Fruit fly (Drosophila melanogaster) whole organism, pupa: ENCODE data around the gene ClC-c.
A peak's percentile ranks its signal among the peaks of the same experiment; 100 is the strongest.

Source experiments
- CG10348 ChIP-seq: fragments of 200-800 bp; sonication (Bioruptor generic); IDR thresholded peaks from 2 replicates; pipeline ENCODE4 v1.3.6; 2022; ENCODE audit warnings: missing biosample characterization, missing genetic modification characterization
- CG12605 ChIP-seq: fragments of 200-800 bp; sonication (Bioruptor generic); IDR thresholded peaks from 2 replicates; pipeline ENCODE4 v1.3.6; 2022; ENCODE audit warnings: missing biosample characterization, missing genetic modification characterization
- CG13204 ChIP-seq: fragments of 200-800 bp; sonication (Bioruptor generic); optimal IDR thresholded peaks from 2 replicates; lab custom pipeline; 2018; ENCODE audit warnings: missing biosample characterization, mild to moderate bottlenecking, missing genetic modification characterization, moderate library complexity
- CG14655 ChIP-seq: fragments of 200-800 bp; sonication (Bioruptor generic); optimal IDR thresholded peaks from 3 replicates; lab custom pipeline; 2017; ENCODE audit warnings: mild to moderate bottlenecking, missing biosample characterization, missing genetic modification reagents, missing genetic modification characterization
- CG15710 ChIP-seq: fragments of 200-800 bp; sonication (Bioruptor generic); optimal IDR thresholded peaks from 2 replicates; lab custom pipeline; 2018; ENCODE audit warnings: missing biosample characterization, mild to moderate bottlenecking, missing genetic modification characterization, moderate library complexity
- CG17806 ChIP-seq: fragments of 200-800 bp; sonication (Bioruptor generic); optimal IDR thresholded peaks from 2 replicates; lab custom pipeline; 2018; ENCODE audit warnings: missing biosample characterization, mild to moderate bottlenecking, missing genetic modification characterization, moderate library complexity
- CG32121 ChIP-seq: fragments of 200-800 bp; sonication (Bioruptor generic); IDR thresholded peaks from 2 replicates; pipeline ENCODE4 v1.3.6; 2022; ENCODE audit warnings: missing biosample characterization, missing genetic modification characterization
- CG34367 ChIP-seq: fragments of 200-800 bp; sonication (Bioruptor generic); optimal IDR thresholded peaks from 2 replicates; lab custom pipeline; 2018; ENCODE audit warnings: missing biosample characterization, mild to moderate bottlenecking, missing genetic modification characterization
- CG4496 ChIP-seq: fragments of 200-800 bp; sonication (Bioruptor generic); IDR thresholded peaks from 3 replicates; pipeline ENCODE4 v1.3.6; 2022; ENCODE audit warnings: missing biosample characterization, missing genetic modification characterization
- CG8159 ChIP-seq: fragments of 200-800 bp; sonication (Bioruptor generic); optimal IDR thresholded peaks from 3 replicates; lab custom pipeline; 2018; ENCODE audit warnings: missing biosample characterization, mild to moderate bottlenecking, missing genetic modification characterization, moderate library complexity
- CG8301 ChIP-seq: fragments of 200-800 bp; sonication (Bioruptor generic); optimal IDR thresholded peaks from 2 replicates; lab custom pipeline; 2018; ENCODE audit warnings: missing biosample characterization, mild to moderate bottlenecking, missing genetic modification characterization
- CG9948 ChIP-seq: fragments of 200-800 bp; sonication (Bioruptor generic); optimal IDR thresholded peaks from 2 replicates; lab custom pipeline; 2018; ENCODE audit warnings: missing biosample characterization, mild to moderate bottlenecking, missing genetic modification characterization, moderate library complexity
- D1 ChIP-seq: fragments of 200-800 bp; sonication (Bioruptor generic); optimal IDR thresholded peaks from 2 replicates; lab custom pipeline; 2018; ENCODE audit warnings: missing biosample characterization, mild to moderate bottlenecking, missing genetic modification characterization, moderate library complexity
- EcR ChIP-seq: fragments of 200-800 bp; sonication (Bioruptor generic); optimal IDR thresholded peaks from 3 replicates; lab custom pipeline; 2019; ENCODE audit warnings: missing biosample characterization, missing genetic modification characterization, mild to moderate bottlenecking, moderate library complexity, missing genetic modification reagents
- Ets98B ChIP-seq: fragments of 200-800 bp; sonication (Bioruptor generic); IDR thresholded peaks from 2 replicates; pipeline ENCODE4 v1.3.6; 2022; ENCODE audit warnings: missing biosample characterization, missing genetic modification characterization
- Pif1A ChIP-seq: fragments of 200-800 bp; sonication (Bioruptor generic); optimal IDR thresholded peaks from 3 replicates; lab custom pipeline; 2016; ENCODE audit warnings: missing biosample characterization, missing genetic modification characterization
- Pif1B ChIP-seq: fragments of 200-800 bp; sonication (Bioruptor generic); optimal IDR thresholded peaks from 3 replicates; lab custom pipeline; 2016; ENCODE audit warnings: missing biosample characterization, missing genetic modification characterization
- Snoo ChIP-seq: fragments of 200-800 bp; sonication (Bioruptor generic); optimal IDR thresholded peaks from 3 replicates; lab custom pipeline; 2017; ENCODE audit warnings: missing biosample characterization, mild to moderate bottlenecking, missing genetic modification characterization, inconsistent platforms
- fd96Ca ChIP-seq: fragments of 200-800 bp; sonication (Bioruptor generic); IDR thresholded peaks from 3 replicates; pipeline ENCODE4 v1.3.6; 2022; ENCODE audit warnings: missing biosample characterization, missing genetic modification characterization
- gl ChIP-seq: fragments of 200-800 bp; sonication (Bioruptor generic); optimal IDR thresholded peaks from 2 replicates; lab custom pipeline; 2018; ENCODE audit warnings: missing biosample characterization, mild to moderate bottlenecking, missing genetic modification characterization
- rn ChIP-seq: fragments of 200-800 bp; sonication (Bioruptor generic); IDR thresholded peaks from 2 replicates; pipeline ENCODE4 v1.3.6; 2022; ENCODE audit warnings: missing biosample characterization, missing genetic modification characterization

ClC-c gene

dm6 chr3L:16047105-16047504 lies 43.1 kb upstream of the ClC-c start:
- peak; percentile 93 for TF ChIP-seq EcR (GFP tag; lab: Kevin White, UChicago)
- TF ChIP-seq CG4496 (GFP tag; lab: Robert Waterston, UW) = 0 out of 3 replicates have a peak, but pooled peaks have one; percentile 22
- no peak for TF ChIP-seq Ets98B (GFP tag; lab: Robert Waterston, UW)
- TF ChIP-seq, all 21 proteins: peak for 2

dm6 chr3L:16048086-16048485 lies 42.2 kb upstream of the ClC-c start:
- peak; percentile 86 for TF ChIP-seq CG4496 (GFP tag; lab: Robert Waterston, UW)
- TF ChIP-seq Pif1A (GFP tag; lab: Kevin White, UChicago) = peak; percentile 79
- TF ChIP-seq rn = peak; percentile 38; the same call in 1 of the 2 replicates
- peak; percentile 81 for TF ChIP-seq fd96Ca
- peak; percentile 70 for TF ChIP-seq CG32121 (GFP tag; lab: Robert Waterston, UW)
- peak; percentile 59 for TF ChIP-seq CG9948 (tag; lab: Kevin White, UChicago)
- TF ChIP-seq CG14655 (GFP tag; lab: Kevin White, UChicago) = peak; percentile 64
- peak; percentile 78 for TF ChIP-seq Ets98B (GFP tag; lab: Robert Waterston, UW)
- peak; percentile 44 for TF ChIP-seq CG8301
- TF ChIP-seq Pif1B (GFP tag; lab: Kevin White, UChicago) = peak; percentile 52
- peak; percentile 58 for TF ChIP-seq CG17806 (tag; lab: Kevin White, UChicago)
- peak; percentile 6 for TF ChIP-seq D1
- TF ChIP-seq CG15710 = peak; percentile 72
- TF ChIP-seq EcR (GFP tag; lab: Kevin White, UChicago) = no peak
- peak; percentile 50 for TF ChIP-seq CG13204 (GFP tag; lab: Kevin White, UChicago)
- TF ChIP-seq Snoo (tag; lab: Kevin White, UChicago) = peak; percentile 59
- TF ChIP-seq CG8159 (tag; lab: Kevin White, UChicago) = peak; percentile 66
- TF ChIP-seq CG12605 = peak; percentile 50; the same call in 1 of the 2 replicates
- TF ChIP-seq CG34367 (tag; lab: Kevin White, UChicago) = peak; percentile 68
- TF ChIP-seq gl = peak; percentile 39
- no peak for TF ChIP-seq CG10348 (GFP tag; lab: Robert Waterston, UW)
- TF ChIP-seq, all 21 proteins: peak for 19

dm6 chr3L:16048722-16049459 lies 41.4 kb upstream of the ClC-c start:
- TF ChIP-seq gl (no peak), CG8159 (tag; lab: Kevin White, UChicago) (peak; percentile 17), CG8301 (no peak), CG4496 (GFP tag; lab: Robert Waterston, UW) (no peak), fd96Ca (no peak), CG32121 (GFP tag; lab: Robert Waterston, UW) (no peak), rn (no peak), CG9948 (tag; lab: Kevin White, UChicago) (peak; percentile 15), CG17806 (tag; lab: Kevin White, UChicago) (peak; percentile 50), CG15710 (no peak)

dm6 chr3L:16049955-16050886 lies 40.0 kb upstream of the ClC-c start:
- no peak for TF ChIP-seq CG15710
- TF ChIP-seq CG12605 = peak; percentile 65; the same call in 1 of the 2 replicates
- no peak for TF ChIP-seq EcR (GFP tag; lab: Kevin White, UChicago)
- no peak for TF ChIP-seq D1
- peak; percentile 66 for TF ChIP-seq rn
- peak; percentile 39 for TF ChIP-seq CG8301
- TF ChIP-seq CG13204 (GFP tag; lab: Kevin White, UChicago) = peak; percentile 20
- no peak for TF ChIP-seq CG8159 (tag; lab: Kevin White, UChicago)
- TF ChIP-seq Snoo (tag; lab: Kevin White, UChicago) = no peak
- no peak for TF ChIP-seq CG34367 (tag; lab: Kevin White, UChicago)
- no peak for TF ChIP-seq gl
- no peak for TF ChIP-seq CG17806 (tag; lab: Kevin White, UChicago)
- TF ChIP-seq Ets98B (GFP tag; lab: Robert Waterston, UW) = peak; percentile 57
- no peak for TF ChIP-seq CG10348 (GFP tag; lab: Robert Waterston, UW)
- TF ChIP-seq Pif1B (GFP tag; lab: Kevin White, UChicago) = no peak
- TF ChIP-seq CG14655 (GFP tag; lab: Kevin White, UChicago) = peak; percentile 42
- TF ChIP-seq CG4496 (GFP tag; lab: Robert Waterston, UW) = peak; percentile 56; the same call in 2 of the 3 replicates
- TF ChIP-seq CG32121 (GFP tag; lab: Robert Waterston, UW) = peak; percentile 64
- no peak for TF ChIP-seq CG9948 (tag; lab: Kevin White, UChicago)
- TF ChIP-seq fd96Ca = peak; percentile 67; the same call in 2 of the 3 replicates
- TF ChIP-seq Pif1A (GFP tag; lab: Kevin White, UChicago) = no peak

- TF ChIP-seq CG34367 (tag; lab: Kevin White, UChicago) (no peak), CG4496 (GFP tag; lab: Robert Waterston, UW) (peak; percentile 12; the same call in 1 of the 3 replicates), Ets98B (GFP tag; lab: Robert Waterston, UW) (no peak)
- TF ChIP-seq, all 21 proteins: peak for 1
Observed at dm6 chr3L:16050887-16051258, 39.4 kb upstream of the ClC-c start, which contains the start of gene Diap1. Diap1 (minus strand) TSS chr3L:16051034.
